Worm (Caenorhabditis elegans) whole organism, L3 larva: ENCODE measurements around the gene trpp-4.

Source experiments
- ama-1 ChIP-seq: fragments of 150-350 bp; optimal IDR thresholded peaks from 2 replicates; lab custom pipeline; 2018
- pha-4 ChIP-seq: fragments of 150-350 bp; optimal IDR thresholded peaks from 2 replicates; lab custom pipeline; 2014; ENCODE audit warnings: missing biosample characterization, missing genetic modification reagents, missing genetic modification characterization
- skn-1 ChIP-seq: fragments of 150-350 bp; optimal IDR thresholded peaks from 2 replicates; lab custom pipeline; 2014; ENCODE audit warnings: missing biosample characterization, missing genetic modification characterization
- unc-39 ChIP-seq: sonication (generic microtip); optimal IDR thresholded peaks from 4 replicates; lab custom pipeline; 2017; ENCODE audit warnings: missing biosample characterization, missing genetic modification characterization
- ztf-11 ChIP-seq: fragments of 150-350 bp; optimal IDR thresholded peaks from 2 replicates; lab custom pipeline; 2014; ENCODE audit warnings: missing biosample characterization, missing genetic modification characterization
- ztf-4 ChIP-seq: fragments of 150-350 bp; optimal IDR thresholded peaks from 2 replicates; lab custom pipeline; 2014; ENCODE audit warnings: missing biosample characterization, missing genetic modification characterization

ce11 chrV:9378335-9378734, 21.8 kb upstream of the trpp-4 start, which contains the start of gene E02C12.10:
- TF ChIP-seq ztf-4 (tag; lab: Kevin White, UChicago) (no peak), skn-1 (no peak), ama-1 (lab: Kevin White, UChicago) (no peak), unc-39 (tag; lab: Kevin White, UChicago) (no peak), pha-4 (tag; lab: Kevin White, UChicago) (no peak), ztf-11 (no peak)
